Fruit fly (Drosophila melanogaster): Measurements from ENCODE around the gene pira.

The pira gene

DNA sequence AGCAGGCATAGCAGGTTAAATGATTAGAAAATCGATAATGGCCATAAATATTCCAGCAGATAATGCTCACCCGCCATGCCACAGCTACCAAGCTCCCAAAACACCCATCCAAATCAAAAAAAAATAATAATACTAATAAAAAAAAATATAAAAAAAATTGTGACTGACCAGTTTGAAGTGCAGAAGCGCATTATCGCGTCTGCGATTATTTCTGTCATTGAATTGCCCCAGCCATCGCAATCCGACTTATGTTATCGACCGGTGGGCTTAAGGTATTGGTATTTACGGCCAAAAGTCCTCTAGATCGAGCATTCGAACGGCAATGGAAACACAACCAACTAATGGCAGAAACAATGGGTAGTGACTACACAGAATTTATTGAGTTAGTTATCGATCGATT lies 30.9 kb downstream of the pira start:
- no peak for TF ChIP-seq CG3407 (GFP tag; optimal IDR thresholded peaks at IDR 0.05)
- TF ChIP-seq lbe (GFP tag; optimal IDR thresholded peaks at IDR 0.05) = peak; percentile 6
- peak; percentile 53 for TF ChIP-seq GATAe (GFP tag; conservative IDR thresholded peaks at IDR 0.05)
- TF ChIP-seq grn (GFP tag; optimal IDR thresholded peaks at IDR 0.05) = no peak
- TF ChIP-seq Side (GFP tag; optimal IDR thresholded peaks at IDR 0.05) = no peak
- TF ChIP-seq CG10321 (GFP tag; IDR thresholded peaks at IDR 0.05) = no peak
- TF ChIP-seq unpg (GFP tag; optimal IDR thresholded peaks at IDR 0.05) = no peak
- TF ChIP-seq bab2 (GFP tag; optimal IDR thresholded peaks at IDR 0.05) = no peak
- TF ChIP-seq CG4854 (GFP tag; optimal IDR thresholded peaks at IDR 0.05) = no peak
- no peak for TF ChIP-seq p53 (GFP tag; optimal IDR thresholded peaks at IDR 0.05)
- TF ChIP-seq sd (tag; optimal IDR thresholded peaks at IDR 0.05) = peak; percentile 26
- TF ChIP-seq Dip2 (GFP tag; IDR thresholded peaks at IDR 0.05) = no peak
- TF ChIP-seq CG4360 (GFP tag; IDR thresholded peaks at IDR 0.05) = no peak
- TF ChIP-seq CG13624 (GFP tag; optimal IDR thresholded peaks at IDR 0.05) = no peak
- no peak for TF ChIP-seq esg (GFP tag; conservative IDR thresholded peaks at IDR 0.05)
- peak; percentile 22 for TF ChIP-seq CG17359 (tag; optimal IDR thresholded peaks at IDR 0.05)
- 0 out of 4 replicates have a peak, but pooled peaks have one; percentile 30 for TF ChIP-seq chinmo (GFP tag; IDR thresholded peaks at IDR 0.05; ENCODE audit: partially characterized antibody)
- TF ChIP-seq CG6272 (GFP tag; IDR thresholded peaks at IDR 0.05) = no peak
- peak; percentile 55 for TF ChIP-seq exex (tag; optimal IDR thresholded peaks at IDR 0.05)

- TF ChIP-seq CG5180 (GFP tag; optimal IDR thresholded peaks at IDR 0.05) = peak; percentile 70
- TF ChIP-seq CG11504 (tag; optimal IDR thresholded peaks at IDR 0.05) = peak; percentile 66
- TF ChIP-seq CG4360 (GFP tag; IDR thresholded peaks at IDR 0.05) = peak; percentile 94
- no peak for TF ChIP-seq Oli (tag; optimal IDR thresholded peaks at IDR 0.05)
- TF ChIP-seq Dfd (GFP tag; optimal IDR thresholded peaks at IDR 0.05) = peak in 1 of 2 experiments; percentile 84
Measured at dm6 chrX:12731077-12731476, 32.3 kb downstream of the pira start.

DNA sequence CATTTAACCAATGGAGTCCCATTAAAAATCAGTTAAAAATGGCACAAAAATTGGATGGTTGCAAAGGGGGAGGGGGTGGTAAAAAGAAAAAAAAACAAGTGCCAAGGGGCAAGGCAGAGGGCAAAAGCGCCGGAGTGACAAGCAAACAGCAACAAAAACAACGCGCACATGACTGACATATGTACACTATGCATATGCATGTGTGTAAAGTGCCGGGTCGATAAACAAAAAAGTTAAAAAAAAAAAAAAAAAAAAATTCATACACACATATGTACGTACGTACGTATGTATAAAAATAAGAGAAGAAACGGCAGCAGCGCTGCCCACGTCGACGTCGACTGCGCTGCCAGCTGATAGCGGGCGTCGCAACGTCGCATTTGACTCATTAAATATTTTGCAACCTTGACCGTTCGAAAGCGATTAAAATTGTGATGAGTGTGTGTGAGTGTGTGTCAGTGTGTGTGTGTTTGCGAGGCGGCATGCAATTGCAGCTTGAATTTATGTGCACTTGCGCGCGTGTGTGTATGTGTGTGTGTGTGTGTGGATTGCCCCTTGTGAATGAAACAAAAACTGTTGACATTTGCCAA lies 35.7 kb downstream of the pira start:
- TF ChIP-seq CG11723 (GFP tag; optimal IDR thresholded peaks at IDR 0.05) (no peak), slbo (GFP tag; IDR thresholded peaks at IDR 0.05) (no peak), unc-4 (GFP tag; IDR thresholded peaks at IDR 0.05; ENCODE audit: partially characterized antibody) (no peak), sug (tag; optimal IDR thresholded peaks at IDR 0.05) (no peak), CG17912 (GFP tag; optimal IDR thresholded peaks at IDR 0.05) (no peak), D (optimal IDR thresholded peaks at IDR 0.05) (no peak), D (GFP tag; optimal IDR thresholded peaks at IDR 0.05) (no peak), fd96Cb (tag; optimal IDR thresholded peaks at IDR 0.05) (no peak), jumu (GFP tag; optimal IDR thresholded peaks at IDR 0.05) (no peak), Ptx1 (GFP tag; IDR thresholded peaks at IDR 0.05) (no peak), CG14965 (GFP tag; optimal IDR thresholded peaks at IDR 0.05; ENCODE audit: borderline replicate concordance) (no peak), CG34224 (GFP tag; IDR thresholded peaks at IDR 0.05; ENCODE audit: partially characterized antibody) (no peak), CG7963 (GFP tag; IDR thresholded peaks at IDR 0.05; ENCODE audit: partially characterized antibody) (no peak), bab2 (GFP tag; optimal IDR thresholded peaks at IDR 0.05) (no peak), CG11398 (GFP tag; optimal IDR thresholded peaks at IDR 0.05) (no peak), CG43689 (GFP tag; IDR thresholded peaks at IDR 0.05) (no peak), Chrac-16 (GFP tag; optimal IDR thresholded peaks at IDR 0.05) (no peak), crc (GFP tag; optimal IDR thresholded peaks at IDR 0.05) (no peak), CG10543 (GFP tag; optimal IDR thresholded peaks at IDR 0.05) (no peak), odd (GFP tag; optimal IDR thresholded peaks at IDR 0.05) (no peak), PHDP (tag; optimal IDR thresholded peaks at IDR 0.05) (no peak), cas (GFP tag; IDR thresholded peaks at IDR 0.05) (no peak), abd-A (tag; optimal IDR thresholded peaks at IDR 0.05) (no peak), CG18011 (GFP tag; optimal IDR thresholded peaks at IDR 0.05) (no peak), Adf1 (GFP tag; IDR thresholded peaks at IDR 0.05) (peak; percentile 92), croc (GFP tag; conservative IDR thresholded peaks at IDR 0.05) (no peak), Awh (GFP tag; IDR thresholded peaks at IDR 0.05) (no peak)

Measured in whole organism, embryonic.